Worm (Caenorhabditis elegans): ENCODE results near the gene scly-1.
A peak's percentile ranks its signal among the peaks of the same experiment; 100 is the strongest.

DNA sequence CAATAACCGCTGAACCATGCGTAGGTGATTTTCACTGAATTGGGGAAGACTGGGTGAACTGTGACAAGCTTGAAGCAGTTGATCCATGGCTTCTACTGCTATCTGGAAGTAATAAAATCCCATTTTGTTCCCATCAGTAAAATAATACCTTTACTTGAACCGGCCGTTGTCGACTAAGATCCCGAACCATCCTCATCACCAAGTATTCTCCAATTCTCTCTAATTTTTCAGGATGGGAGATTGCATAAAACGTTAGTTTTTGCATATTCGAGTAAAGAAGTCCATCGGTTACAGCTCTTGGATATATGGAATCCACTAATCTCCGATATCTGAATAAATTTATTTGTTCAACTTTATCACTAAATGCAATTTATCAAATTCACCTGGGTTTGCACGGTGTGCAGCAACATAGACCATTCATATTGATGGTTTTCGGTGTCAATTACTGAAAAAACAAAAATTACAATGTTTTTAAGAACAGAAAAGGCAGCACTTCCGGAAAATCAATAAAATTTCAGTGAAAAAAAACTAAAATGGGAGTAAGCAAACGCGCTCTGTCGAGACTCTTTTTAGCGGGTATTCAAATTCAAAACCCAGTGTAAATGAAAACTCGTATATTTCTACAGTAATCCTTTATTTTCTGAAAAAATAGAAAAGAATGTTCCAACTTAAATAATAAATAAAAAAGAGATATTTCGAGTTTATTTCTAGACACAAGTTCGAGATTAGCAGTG is 39.9 kb upstream of the scly-1 start, which contains the start of gene efr-3:
- no peak for TF ChIP-seq nhr-11 (tag; optimal IDR thresholded peaks at IDR 0.05)
- TF ChIP-seq zag-1 (tag; optimal IDR thresholded peaks at IDR 0.05) = no peak
- no peak for TF ChIP-seq aly-2 (tag; optimal IDR thresholded peaks at IDR 0.05)
- TF ChIP-seq crh-2 (tag; optimal IDR thresholded peaks at IDR 0.05) = peak; percentile 56
- TF ChIP-seq snpc-4 (tag; optimal IDR thresholded peaks at IDR 0.05) = no peak
- no peak for TF ChIP-seq ama-1 (optimal IDR thresholded peaks at IDR 0.05)
- no peak for TF ChIP-seq lin-39 (tag; optimal IDR thresholded peaks at IDR 0.05)
- no peak for TF ChIP-seq ZK546.5 (tag; optimal IDR thresholded peaks at IDR 0.05)
- no peak for TF ChIP-seq nhr-25 (tag; optimal IDR thresholded peaks at IDR 0.05)
- no peak for TF ChIP-seq unc-62 (GFP tag; optimal IDR thresholded peaks at IDR 0.05)
